Fruit fly (Drosophila melanogaster) whole organism, embryonic: ENCODE measurements around the gene kz.

Source experiments
- Atf3 ChIP-seq: fragments of 200-800 bp; sonication (Bioruptor generic); optimal IDR thresholded peaks from 3 replicates; lab custom pipeline; 2016; ENCODE audit warnings: missing biosample characterization, missing genetic modification characterization
- Bteb2 ChIP-seq: fragments of 200-800 bp; sonication (Bioruptor generic); optimal IDR thresholded peaks from 2 replicates; lab custom pipeline; 2016; ENCODE audit warnings: missing biosample characterization, missing genetic modification characterization
- CG10274 ChIP-seq: fragments of 200-800 bp; sonication (Bioruptor generic); optimal IDR thresholded peaks from 3 replicates; lab custom pipeline; 2017; ENCODE audit warnings: missing biosample characterization, mild to moderate bottlenecking, missing genetic modification characterization
- CG10431 ChIP-seq: fragments of 200-800 bp; sonication (Bioruptor generic); optimal IDR thresholded peaks from 3 replicates; lab custom pipeline; 2018; ENCODE audit warnings: missing biosample characterization, mild to moderate bottlenecking, missing genetic modification characterization
- CG11456 ChIP-seq: fragments of 200-800 bp; sonication (Bioruptor generic); IDR thresholded peaks from 3 replicates; pipeline ENCODE4 v1.3.6; 2022; ENCODE audit warnings: missing biosample characterization, missing genetic modification characterization
- CG11723 ChIP-seq: fragments of 200-800 bp; sonication (Bioruptor generic); optimal IDR thresholded peaks from 2 replicates; lab custom pipeline; 2017; ENCODE audit warnings: missing biosample characterization, mild to moderate bottlenecking, missing genetic modification characterization
- CG12659 ChIP-seq: fragments of 200-800 bp; sonication (Bioruptor generic); optimal IDR thresholded peaks from 3 replicates; lab custom pipeline; 2017; ENCODE audit warnings: mild to moderate bottlenecking, missing biosample characterization, missing genetic modification reagents, missing genetic modification characterization
- CG13287 ChIP-seq: fragments of 200-800 bp; sonication (Bioruptor generic); IDR thresholded peaks from 2 replicates; pipeline ENCODE4 v1.3.6; 2022; ENCODE audit warnings: missing biosample characterization, missing genetic modification characterization; ENCODE audit not compliant: partially characterized antibody
- CG13296 ChIP-seq: fragments of 200-800 bp; sonication (Bioruptor generic); optimal IDR thresholded peaks from 3 replicates; lab custom pipeline; 2018; ENCODE audit warnings: missing biosample characterization, mild to moderate bottlenecking, missing genetic modification characterization
- CG17328 ChIP-seq: fragments of 200-800 bp; sonication (Bioruptor generic); IDR thresholded peaks from 2 replicates; pipeline ENCODE4 v1.3.6; 2022; ENCODE audit warnings: missing biosample characterization, missing genetic modification characterization
- CG17568 ChIP-seq: fragments of 200-800 bp; sonication (Bioruptor generic); optimal IDR thresholded peaks from 2 replicates; lab custom pipeline; 2018; ENCODE audit warnings: missing biosample characterization, mild to moderate bottlenecking, missing genetic modification characterization, moderate library complexity
- CG18599 ChIP-seq: fragments of 200-800 bp; sonication (Bioruptor generic); optimal IDR thresholded peaks from 3 replicates; lab custom pipeline; 2017; ENCODE audit warnings: missing biosample characterization, missing genetic modification characterization, mild to moderate bottlenecking, moderate library complexity, missing genetic modification reagents
- CG2712 ChIP-seq: fragments of 200-800 bp; optimal IDR thresholded peaks from 3 replicates; lab custom pipeline; 2019; ENCODE audit warnings: missing biosample characterization, mild to moderate bottlenecking, missing genetic modification characterization, moderate library complexity
- CG31365 ChIP-seq: fragments of 200-800 bp; sonication (Bioruptor generic); optimal IDR thresholded peaks from 2 replicates; lab custom pipeline; 2018; ENCODE audit warnings: missing biosample characterization, mild to moderate bottlenecking, missing genetic modification characterization
- CG34224 ChIP-seq: fragments of 200-800 bp; sonication (Bioruptor generic); IDR thresholded peaks from 3 replicates; pipeline ENCODE4 v1.3.6; 2022; ENCODE audit warnings: missing biosample characterization, missing genetic modification characterization; ENCODE audit not compliant: partially characterized antibody
- CG43689 ChIP-seq: fragments of 200-800 bp; sonication (Bioruptor generic); IDR thresholded peaks from 2 replicates; pipeline ENCODE4 v1.3.6; 2022; ENCODE audit warnings: missing biosample characterization, missing genetic modification characterization
- CG7372 ChIP-seq: fragments of 200-800 bp; sonication (Bioruptor generic); IDR thresholded peaks from 2 replicates; pipeline ENCODE4 v1.3.6; 2022; ENCODE audit warnings: missing biosample characterization, missing genetic modification characterization
- CG9727 ChIP-seq: fragments of 200-800 bp; sonication (Bioruptor generic); optimal IDR thresholded peaks from 3 replicates; lab custom pipeline; 2017; ENCODE audit warnings: missing biosample characterization, mild to moderate bottlenecking, missing genetic modification characterization
- Dip3 ChIP-seq: fragments of 200-800 bp; sonication (Bioruptor generic); optimal IDR thresholded peaks from 3 replicates; lab custom pipeline; 2016; ENCODE audit warnings: missing biosample characterization, missing genetic modification characterization
- E2f1 ChIP-seq: fragments of 200-800 bp; sonication (Bioruptor generic); IDR thresholded peaks from 2 replicates; pipeline ENCODE4 v1.3.6; 2022; ENCODE audit warnings: missing biosample characterization, missing genetic modification characterization
- GATAe ChIP-seq: fragments of 200-800 bp; sonication (Bioruptor generic); conservative IDR thresholded peaks from 2 replicates; pipeline ENCODE4 v1.3.6; 2022; ENCODE audit warnings: missing biosample characterization, missing genetic modification characterization
- H15 ChIP-seq: fragments of 200-800 bp; sonication (Bioruptor generic); IDR thresholded peaks from 3 replicates; pipeline ENCODE4 v1.3.6; 2022; ENCODE audit warnings: missing biosample characterization, missing genetic modification characterization
- Hand ChIP-seq: fragments of 200-800 bp; sonication (Bioruptor generic); optimal IDR thresholded peaks from 2 replicates; lab custom pipeline; 2017; ENCODE audit warnings: mild to moderate bottlenecking, missing biosample characterization, missing genetic modification reagents, missing genetic modification characterization
- Hey ChIP-seq: fragments of 200-800 bp; sonication (Bioruptor generic); optimal IDR thresholded peaks from 3 replicates; lab custom pipeline; 2018; ENCODE audit warnings: missing biosample characterization, mild to moderate bottlenecking, missing genetic modification characterization
- Hr51 ChIP-seq, 2 experiments: fragments of 200-800 bp; sonication (Bioruptor generic); optimal IDR thresholded peaks; 2 replicates in 1 of 2; 3 replicates in 1 of 2; lab custom pipeline; 2016 to 2018; ENCODE audit warnings: missing biosample characterization in 2 of 2, missing genetic modification characterization in 2 of 2, mild to moderate bottlenecking in 1 of 2, moderate library complexity in 1 of 2
- Hr78 ChIP-seq, 2 experiments: fragments of 200-800 bp in 1 of 2; fragments of >200 bp in 1 of 2; sonication (Bioruptor generic) in 1 of 2; optimal IDR thresholded peaks; 2 replicates each; lab custom pipeline; 2017 to 2019; ENCODE audit warnings: missing biosample characterization in 2 of 2, missing genetic modification characterization in 2 of 2, mild to moderate bottlenecking in 1 of 2, moderate library complexity in 1 of 2
- Myb ChIP-seq: fragments of 200-800 bp; sonication (Bioruptor generic); optimal IDR thresholded peaks from 2 replicates; lab custom pipeline; 2016; ENCODE audit warnings: missing biosample characterization, missing genetic modification characterization
- Oaz ChIP-seq: fragments of 200-800 bp; sonication (Bioruptor generic); IDR thresholded peaks from 2 replicates; pipeline ENCODE4 v1.3.6; 2022; ENCODE audit warnings: missing biosample characterization, missing genetic modification characterization
- Sox102F ChIP-seq: fragments of 200-800 bp; sonication (Bioruptor generic); optimal IDR thresholded peaks from 2 replicates; lab custom pipeline; 2018; ENCODE audit warnings: missing biosample characterization, mild to moderate bottlenecking, missing genetic modification characterization, moderate library complexity
- Ssrp ChIP-seq: fragments of 200-800 bp; sonication (Bioruptor generic); optimal IDR thresholded peaks from 2 replicates; lab custom pipeline; 2018; ENCODE audit warnings: missing biosample characterization, mild to moderate bottlenecking, missing genetic modification characterization, moderate library complexity
- al ChIP-seq: fragments of 200-800 bp; sonication (Bioruptor generic); IDR thresholded peaks from 2 replicates; pipeline ENCODE4 v1.3.6; 2022; ENCODE audit warnings: missing biosample characterization, missing genetic modification characterization
- aop ChIP-seq: fragments of 200-800 bp; sonication (Bioruptor generic); IDR thresholded peaks from 2 replicates; pipeline ENCODE4 v1.3.6; 2022; ENCODE audit warnings: missing biosample characterization, missing genetic modification characterization
- bcd ChIP-seq: fragments of 200-800 bp; sonication (Bioruptor generic); optimal IDR thresholded peaks from 2 replicates; lab custom pipeline; 2017; ENCODE audit warnings: missing biosample characterization, mild to moderate bottlenecking, missing genetic modification characterization
- chm ChIP-seq: fragments of 200-800 bp; sonication (Bioruptor generic); IDR thresholded peaks from 2 replicates; pipeline ENCODE4 v1.3.6; 2022; ENCODE audit warnings: missing biosample characterization, missing genetic modification characterization
- chn ChIP-seq: fragments of 200-800 bp; sonication (Bioruptor generic); optimal IDR thresholded peaks from 2 replicates; lab custom pipeline; 2016; ENCODE audit warnings: missing biosample characterization, missing genetic modification characterization
- dati ChIP-seq: fragments of 200-800 bp; sonication (Bioruptor generic); IDR thresholded peaks from 2 replicates; pipeline ENCODE4 v1.3.6; 2022; ENCODE audit warnings: missing biosample characterization, missing genetic modification characterization
- dimm ChIP-seq: fragments of 200-800 bp; sonication (Bioruptor generic); IDR thresholded peaks from 2 replicates; pipeline ENCODE4 v1.3.6; 2022; ENCODE audit warnings: missing biosample characterization, missing genetic modification characterization
- dmrt99B ChIP-seq: fragments of 200-800 bp; sonication (Bioruptor generic); optimal IDR thresholded peaks from 2 replicates; lab custom pipeline; 2018; ENCODE audit warnings: missing biosample characterization, mild to moderate bottlenecking, missing genetic modification characterization, moderate library complexity
- esg ChIP-seq: fragments of 200-800 bp; sonication (Bioruptor generic); conservative IDR thresholded peaks from 2 replicates; pipeline ENCODE4 v1.3.6; 2022; ENCODE audit warnings: missing biosample characterization, missing genetic modification characterization
- exex ChIP-seq: fragments of 200-800 bp; sonication (Bioruptor generic); optimal IDR thresholded peaks from 4 replicates; lab custom pipeline; 2018; ENCODE audit warnings: missing biosample characterization, mild to moderate bottlenecking, missing genetic modification characterization, moderate library complexity
- grn ChIP-seq: fragments of 200-800 bp; sonication (Bioruptor generic); optimal IDR thresholded peaks from 3 replicates; lab custom pipeline; 2017; ENCODE audit warnings: missing biosample characterization, missing genetic modification characterization
- ind ChIP-seq: fragments of 200-800 bp; sonication (Bioruptor generic); optimal IDR thresholded peaks from 3 replicates; lab custom pipeline; 2016; ENCODE audit warnings: missing biosample characterization, missing genetic modification characterization
- inv ChIP-seq: fragments of 200-800 bp; sonication (Bioruptor generic); IDR thresholded peaks from 2 replicates; pipeline ENCODE4 v1.3.6; 2022; ENCODE audit warnings: missing biosample characterization, missing genetic modification characterization; ENCODE audit not compliant: partially characterized antibody
- klu ChIP-seq: fragments of 200-800 bp; sonication (Bioruptor generic); IDR thresholded peaks from 2 replicates; pipeline ENCODE4 v1.3.6; 2022; ENCODE audit warnings: missing biosample characterization, missing genetic modification characterization
- lab ChIP-seq: fragments of 200-800 bp; sonication (Bioruptor generic); optimal IDR thresholded peaks from 3 replicates; lab custom pipeline; 2017; ENCODE audit warnings: missing biosample characterization, missing genetic modification characterization, mild to moderate bottlenecking, moderate library complexity, missing genetic modification reagents
- mirr ChIP-seq: fragments of 200-800 bp; sonication (Bioruptor generic); optimal IDR thresholded peaks from 3 replicates; lab custom pipeline; 2018; ENCODE audit warnings: missing biosample characterization, mild to moderate bottlenecking, missing genetic modification characterization
- otp ChIP-seq: fragments of 200-800 bp; sonication (Bioruptor generic); IDR thresholded peaks from 3 replicates; pipeline ENCODE4, ENCODE4 v1.3.6; 2022; ENCODE audit warnings: missing biosample characterization, missing genetic modification characterization
- pfk ChIP-seq: fragments of 200-800 bp; sonication (Bioruptor generic); optimal IDR thresholded peaks from 2 replicates; lab custom pipeline; 2018; ENCODE audit warnings: missing biosample characterization, mild to moderate bottlenecking, missing genetic modification characterization, moderate library complexity
- tin ChIP-seq: fragments of 200-800 bp; sonication (Bioruptor generic); optimal IDR thresholded peaks from 3 replicates; lab custom pipeline; 2016; ENCODE audit warnings: missing biosample characterization, missing genetic modification characterization
- tx ChIP-seq: fragments of 200-800 bp; sonication (Bioruptor generic); optimal IDR thresholded peaks from 2 replicates; lab custom pipeline; 2016; ENCODE audit warnings: missing biosample characterization, missing genetic modification characterization
- wdn ChIP-seq: fragments of 200-800 bp; sonication (Bioruptor generic); IDR thresholded peaks from 2 replicates; pipeline ENCODE4 v1.3.6; 2022; ENCODE audit warnings: missing biosample characterization, missing genetic modification characterization

The kz gene

DNA sequence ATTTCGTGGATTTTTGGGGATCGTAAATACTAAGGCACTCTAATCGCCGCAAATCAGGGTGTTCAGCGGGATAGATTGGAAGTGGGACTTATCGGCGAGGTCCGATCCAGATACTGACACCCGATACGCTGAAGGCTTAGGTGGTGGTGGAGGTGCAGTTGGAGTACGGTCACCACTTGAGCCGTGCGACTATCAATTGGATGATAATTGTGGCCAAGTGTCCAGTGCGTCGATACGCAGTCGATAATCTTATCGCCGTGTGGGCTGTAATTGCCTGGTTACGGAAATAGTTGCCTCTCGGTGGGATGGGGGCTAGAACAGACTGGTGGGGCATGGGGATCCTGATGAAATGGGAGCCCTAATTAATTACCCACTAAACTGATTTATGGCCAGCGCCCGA lies 42.5 kb downstream of the kz start (continued):
- TF ChIP-seq chn (no peak), Atf3 (no peak), CG13296 (GFP tag; lab: Kevin White, UChicago) (no peak), grn (GFP tag; lab: Kevin White, UChicago) (peak; percentile 98), lab (peak; percentile 2), aop (GFP tag; lab: Robert Waterston, UW) (no peak), E2f1 (GFP tag; lab: Robert Waterston, UW) (no peak), inv (no peak), CG2712 (tag; lab: Kevin White, UChicago) (no peak), Hr51 (GFP tag; optimal IDR thresholded peaks at IDR 0.05; lab: Kevin White, UChicago) (no peak), Ssrp (tag; lab: Kevin White, UChicago) (no peak), Myb (no peak), dimm (GFP tag; lab: Robert Waterston, UW) (no peak), H15 (GFP tag; lab: Robert Waterston, UW) (no peak), tin (GFP tag; lab: Kevin White, UChicago) (no peak), Dip3 (no peak), CG17328 (GFP tag; lab: Robert Waterston, UW) (no peak), Hr78 (GFP tag; optimal IDR thresholded peaks at IDR 0.05; lab: Kevin White, UChicago) (peak in 1 of 2 experiments; percentile 10), otp (GFP tag; lab: Robert Waterston, UW) (0 out of 3 replicates have a peak, but pooled peaks have one; percentile 42), CG9727 (GFP tag; lab: Kevin White, UChicago) (no peak), CG12659 (GFP tag; lab: Kevin White, UChicago) (no peak), Oaz (GFP tag; lab: Robert Waterston, UW) (no peak), CG13287 (no peak), dati (no peak), CG17568 (GFP tag; lab: Kevin White, UChicago) (no peak), CG34224 (GFP tag; lab: Robert Waterston, UW) (no peak), CG10274 (GFP tag; lab: Kevin White, UChicago) (no peak), CG7372 (GFP tag; lab: Robert Waterston, UW) (no peak), CG31365 (no peak), Bteb2 (GFP tag; lab: Kevin White, UChicago) (no peak), al (GFP tag; lab: Robert Waterston, UW) (no peak), wdn (GFP tag; lab: Robert Waterston, UW) (no peak), chm (GFP tag; lab: Robert Waterston, UW) (no peak), CG43689 (GFP tag; lab: Robert Waterston, UW) (no peak), esg (no peak), exex (tag; lab: Kevin White, UChicago) (peak; percentile 99), Sox102F (no peak), CG10431 (GFP tag; lab: Kevin White, UChicago) (no peak), Hey (tag; lab: Kevin White, UChicago) (peak; percentile 62), CG11723 (GFP tag; lab: Kevin White, UChicago) (no peak), GATAe (GFP tag; lab: Robert Waterston, UW) (peak; percentile 80; the same call in 1 of the 2 replicates), Hand (GFP tag; lab: Kevin White, UChicago) (no peak), dmrt99B (tag; lab: Kevin White, UChicago) (no peak), CG18599 (peak; percentile 67), pfk (GFP tag; lab: Kevin White, UChicago) (no peak), mirr (GFP tag; lab: Kevin White, UChicago) (peak; percentile 16), CG11456 (GFP tag; lab: Robert Waterston, UW) (no peak), klu (GFP tag; lab: Robert Waterston, UW) (no peak), bcd (no peak), ind (GFP tag; lab: Kevin White, UChicago) (no peak), tx (GFP tag; lab: Kevin White, UChicago) (no peak)
